Fruit fly (Drosophila melanogaster) whole organism, adult: ENCODE results near the gene CG11696.

Experiments
- CG11617 ChIP-seq: fragments of 200-800 bp; sonication (Bioruptor generic); optimal IDR thresholded peaks from 2 replicates; lab custom pipeline; 2017; ENCODE audit warnings: mild to moderate bottlenecking, missing biosample characterization, missing genetic modification reagents, missing genetic modification characterization
- CG12768 ChIP-seq: fragments of 200-800 bp; sonication (Bioruptor generic); optimal IDR thresholded peaks from 2 replicates; lab custom pipeline; 2017; ENCODE audit warnings: missing biosample characterization, missing genetic modification characterization, mild to moderate bottlenecking, moderate library complexity, missing genetic modification reagents
- CG14711 ChIP-seq: fragments of 200-800 bp; sonication (Bioruptor generic); optimal IDR thresholded peaks from 2 replicates; lab custom pipeline; 2018; ENCODE audit warnings: missing biosample characterization, mild to moderate bottlenecking, missing genetic modification characterization, moderate library complexity
- CG1620 ChIP-seq: fragments of 200-800 bp; sonication (Bioruptor generic); optimal IDR thresholded peaks from 2 replicates; lab custom pipeline; 2016; ENCODE audit warnings: missing biosample characterization, missing genetic modification characterization
- CG33017 ChIP-seq: fragments of 200-800 bp; sonication (Bioruptor generic); optimal IDR thresholded peaks from 2 replicates; lab custom pipeline; 2018; ENCODE audit warnings: missing biosample characterization, mild to moderate bottlenecking, missing genetic modification characterization, moderate library complexity
- CG5204 ChIP-seq: fragments of 200-800 bp; sonication (Bioruptor generic); optimal IDR thresholded peaks from 2 replicates; lab custom pipeline; 2016; ENCODE audit warnings: missing biosample characterization, missing genetic modification characterization
- CG7045 ChIP-seq: fragments of 200-800 bp; sonication (Bioruptor generic); optimal IDR thresholded peaks from 2 replicates; lab custom pipeline; 2017; ENCODE audit warnings: missing biosample characterization, mild to moderate bottlenecking, missing genetic modification characterization
- CG7101 ChIP-seq: fragments of 200-800 bp; sonication (Bioruptor generic); optimal IDR thresholded peaks from 2 replicates; lab custom pipeline; 2018; ENCODE audit warnings: missing biosample characterization, mild to moderate bottlenecking, missing genetic modification characterization, moderate library complexity
- Clk ChIP-seq: fragments of 200-800 bp; sonication (Bioruptor generic); optimal IDR thresholded peaks from 2 replicates; lab custom pipeline; 2017; ENCODE audit warnings: missing biosample characterization, missing genetic modification characterization
- Crg-1 ChIP-seq: fragments of 200-800 bp; sonication (Bioruptor generic); optimal IDR thresholded peaks from 2 replicates; lab custom pipeline; 2016; ENCODE audit warnings: missing biosample characterization, missing genetic modification characterization
- Hr96 ChIP-seq: fragments of 200-800 bp; sonication (Bioruptor generic); optimal IDR thresholded peaks from 2 replicates; lab custom pipeline; 2016; ENCODE audit warnings: missing biosample characterization, missing genetic modification characterization
- Mnt ChIP-seq: fragments of 200-800 bp; sonication (Bioruptor generic); optimal IDR thresholded peaks from 2 replicates; lab custom pipeline; 2016; ENCODE audit warnings: missing biosample characterization, mild to moderate bottlenecking, missing genetic modification characterization
- bab1 ChIP-seq: fragments of 200-800 bp; sonication (Bioruptor generic); optimal IDR thresholded peaks from 3 replicates; lab custom pipeline; 2019; ENCODE audit warnings: missing biosample characterization, mild to moderate bottlenecking, missing genetic modification characterization, moderate library complexity
- cic ChIP-seq: fragments of 200-800 bp; sonication (Bioruptor generic); optimal IDR thresholded peaks from 2 replicates; lab custom pipeline; 2017; ENCODE audit warnings: missing biosample characterization, mild to moderate bottlenecking, missing genetic modification characterization, moderate library complexity
- kay ChIP-seq: fragments of 200-800 bp; sonication (Bioruptor generic); peaks from one replicate; lab custom pipeline; 2016; ENCODE audit warnings: missing biosample characterization, missing genetic modification characterization, borderline replicate concordance
- ovo ChIP-seq: fragments of 200-800 bp; sonication (Bioruptor generic); optimal IDR thresholded peaks from 2 replicates; lab custom pipeline; 2016; ENCODE audit warnings: missing biosample characterization, missing genetic modification characterization
- pad ChIP-seq: fragments of 200-800 bp; sonication (Bioruptor generic); optimal IDR thresholded peaks from 3 replicates; lab custom pipeline; 2017; ENCODE audit warnings: missing biosample characterization, missing genetic modification characterization, mild to moderate bottlenecking, moderate library complexity, missing genetic modification reagents
- tj ChIP-seq: fragments of 200-800 bp; sonication (Bioruptor generic); optimal IDR thresholded peaks from 3 replicates; lab custom pipeline; 2017; ENCODE audit warnings: missing biosample characterization, mild to moderate bottlenecking, missing genetic modification characterization, moderate library complexity
- toe ChIP-seq: fragments of 200-800 bp; sonication (Bioruptor generic); optimal IDR thresholded peaks from 2 replicates; lab custom pipeline; 2016; ENCODE audit warnings: missing biosample characterization, missing genetic modification characterization

CG11696 gene

dm6 chrX:11622649-11623425 lies 49.3 kb downstream of the CG11696 start:
- TF ChIP-seq tj (GFP tag; lab: Kevin White, UChicago) = peak; percentile 97
- TF ChIP-seq CG1620 (GFP tag; lab: Kevin White, UChicago) = peak; percentile 75
- peak; percentile 67 for TF ChIP-seq Crg-1
- TF ChIP-seq cic (GFP tag; lab: Kevin White, UChicago) = no peak
- TF ChIP-seq Clk (GFP tag; lab: Kevin White, UChicago) = no peak
- peak; percentile 52 for TF ChIP-seq CG33017
- TF ChIP-seq CG14711 (tag; lab: Kevin White, UChicago) = peak; percentile 87
- TF ChIP-seq Hr96 (GFP tag; lab: Kevin White, UChicago) = no peak
- peak; percentile 94 for TF ChIP-seq bab1 (GFP tag; lab: Kevin White, UChicago)
- TF ChIP-seq pad (GFP tag; lab: Kevin White, UChicago) = peak; percentile 78
- TF ChIP-seq CG7101 = peak; percentile 79
- no peak for TF ChIP-seq toe (GFP tag; lab: Kevin White, UChicago)
- peak; percentile 44 for TF ChIP-seq CG11617
- peak; percentile 37 for TF ChIP-seq CG5204 (GFP tag; lab: Kevin White, UChicago)
- no peak for TF ChIP-seq CG12768 (GFP tag; lab: Kevin White, UChicago)
- TF ChIP-seq CG7045 = peak; percentile 31
- TF ChIP-seq ovo (GFP tag; lab: Kevin White, UChicago) = no peak
- TF ChIP-seq kay = peak; percentile 66
- TF ChIP-seq Mnt (GFP tag; lab: Kevin White, UChicago) = peak; percentile 50
